Fruit fly (Drosophila melanogaster): ENCODE data around the gene pcx.

DNA sequence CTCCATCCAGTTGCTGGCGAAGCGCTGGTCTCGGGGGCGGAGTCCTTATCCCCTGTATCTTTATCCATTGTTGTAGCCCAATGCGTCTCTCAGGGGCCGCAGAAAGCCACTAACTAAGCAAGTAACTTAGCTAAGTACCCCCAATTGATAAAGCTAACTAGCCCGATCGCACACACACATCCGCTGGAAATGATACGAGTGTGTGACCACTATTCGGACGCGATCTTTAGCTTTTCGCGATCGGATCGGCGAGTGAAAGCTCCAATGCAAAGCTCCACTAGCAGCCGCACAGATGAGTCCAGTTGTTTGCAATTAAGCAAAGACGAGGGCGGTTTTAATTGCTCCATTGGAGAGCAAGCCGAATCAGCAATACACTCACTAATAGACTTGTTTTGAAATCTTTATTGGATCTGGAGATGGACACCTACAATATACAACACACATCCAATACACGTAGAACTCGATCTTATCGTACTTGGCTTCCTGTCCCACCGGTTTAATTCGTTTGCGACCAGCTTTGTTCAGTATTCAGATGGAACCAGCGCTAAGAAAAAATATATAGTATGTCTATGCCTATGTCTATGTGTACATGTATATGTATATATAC is 29.0 kb downstream of the pcx start, which contains the start of gene CG3091:
- TF ChIP-seq Sin3A (optimal IDR thresholded peaks at IDR 0.05) (no peak), insv (optimal IDR thresholded peaks at IDR 0.05) (no peak), ttk (optimal IDR thresholded peaks at IDR 0.05) (no peak)

Data from Kc167 (cell line).